Worm (Caenorhabditis elegans): Measurements from ENCODE around the gene tbc-9.
"Not testable (repeated sequence)": the region's sequence is repeated elsewhere in the genome, so short reads cannot be mapped to it uniquely, and the experiment has no call there.

DNA sequence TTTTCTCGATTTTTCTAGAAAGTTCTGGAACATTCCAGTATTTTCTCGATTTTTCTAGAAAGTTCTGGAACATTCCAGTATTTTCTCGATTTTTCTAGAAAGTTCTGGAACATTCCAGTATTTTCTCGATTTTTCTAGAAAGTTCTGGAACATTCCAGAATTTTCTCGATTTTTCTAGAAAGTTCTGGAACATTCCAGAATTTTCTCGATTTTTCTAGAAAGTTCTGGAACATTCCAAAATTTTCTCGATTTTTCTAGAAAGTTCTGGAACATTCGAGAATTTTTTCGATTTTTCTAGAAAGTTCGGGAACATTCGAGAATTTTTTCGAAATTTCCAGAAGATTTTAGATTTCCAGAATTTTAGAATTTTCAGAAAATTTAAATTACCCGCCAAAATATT is 38.8 kb downstream of the tbc-9 start:
- TF ChIP-seq F26F4.8 (GFP tag; conservative IDR thresholded peaks at IDR 0.05); lin-39 (tag; optimal IDR thresholded peaks at IDR 0.05); mdl-1 (tag; optimal IDR thresholded peaks at IDR 0.05): not testable (repeated sequence)
- TF ChIP-seq mdt-29 (GFP tag; IDR thresholded peaks at IDR 0.05) = peak; percentile 70

All from whole organism, L4 larva.